Fruit fly (Drosophila melanogaster): ENCODE results near the gene IntS14.

IntS14 gene

dm6 chr2L:1120206-1120902 lies 43.9 kb upstream of the IntS14 start:
- TF ChIP-seq fru (GFP tag; optimal IDR thresholded peaks at IDR 0.05) = no peak
- peak; percentile 81 for TF ChIP-seq h (GFP tag; optimal IDR thresholded peaks at IDR 0.05)
- no peak for TF ChIP-seq Rel (GFP tag; optimal IDR thresholded peaks at IDR 0.05)
- peak; percentile 73 for TF ChIP-seq Rel (tag; optimal IDR thresholded peaks at IDR 0.05)
- TF ChIP-seq CrebA (GFP tag; optimal IDR thresholded peaks at IDR 0.05; ENCODE audit: borderline replicate concordance) = no peak
- TF ChIP-seq dl (GFP tag; optimal IDR thresholded peaks at IDR 0.05; ENCODE audit: insufficient read depth in 1 of 2, partially characterized antibody in 2 of 2) = no peak
- TF ChIP-seq Jra (GFP tag; optimal IDR thresholded peaks at IDR 0.05) = no peak

dm6 chr2L:1121942-1122710 lies 42.1 kb upstream of the IntS14 start:
- TF ChIP-seq OdsH (GFP tag; optimal IDR thresholded peaks at IDR 0.05) = peak; percentile 44
- peak; percentile 37 for TF ChIP-seq Jra (GFP tag; optimal IDR thresholded peaks at IDR 0.05)
- no peak for TF ChIP-seq Hnf4 (GFP tag; optimal IDR thresholded peaks at IDR 0.05)
- TF ChIP-seq fru (GFP tag; optimal IDR thresholded peaks at IDR 0.05) = peak; percentile 37
- TF ChIP-seq h (GFP tag; optimal IDR thresholded peaks at IDR 0.05) = peak; percentile 58
- TF ChIP-seq CG9705 (GFP tag; optimal IDR thresholded peaks at IDR 0.05) = no peak
- peak; percentile 91 for TF ChIP-seq Hr83 (GFP tag; optimal IDR thresholded peaks at IDR 0.05; ENCODE audit: poor library complexity, severe bottlenecking)
- TF ChIP-seq foxo (GFP tag; optimal IDR thresholded peaks at IDR 0.05) = peak in 1 of 2 experiments; percentile 23
- no peak for TF ChIP-seq dl (GFP tag; optimal IDR thresholded peaks at IDR 0.05; ENCODE audit: insufficient read depth in 1 of 2, partially characterized antibody in 2 of 2)
- TF ChIP-seq ey (GFP tag; optimal IDR thresholded peaks at IDR 0.05) = no peak
- peak; percentile 30 for TF ChIP-seq br (GFP tag; optimal IDR thresholded peaks at IDR 0.05)
- TF ChIP-seq rgr (GFP tag; optimal IDR thresholded peaks at IDR 0.05) = peak; percentile 39

dm6 chr2L:1122711-1122960 lies 41.6 kb upstream of the IntS14 start:
- TF ChIP-seq OdsH (GFP tag; optimal IDR thresholded peaks at IDR 0.05) (no peak), h (GFP tag; optimal IDR thresholded peaks at IDR 0.05) (no peak), Rel (GFP tag; optimal IDR thresholded peaks at IDR 0.05) (no peak), Rel (tag; optimal IDR thresholded peaks at IDR 0.05) (peak; percentile 75), pan (optimal IDR thresholded peaks at IDR 0.05) (no peak), lola (GFP tag; optimal IDR thresholded peaks at IDR 0.05) (no peak), ey (GFP tag; optimal IDR thresholded peaks at IDR 0.05) (no peak)

dm6 chr2L:1123078-1123818 lies 41.0 kb upstream of the IntS14 start:
- TF ChIP-seq Mio (GFP tag; optimal IDR thresholded peaks at IDR 0.05) = no peak
- TF ChIP-seq usp (GFP tag; optimal IDR thresholded peaks at IDR 0.05) = no peak
- TF ChIP-seq tai (GFP tag; optimal IDR thresholded peaks at IDR 0.05) = no peak
- TF ChIP-seq dsf (GFP tag; optimal IDR thresholded peaks at IDR 0.05; ENCODE audit: borderline replicate concordance) = no peak
- no peak for TF ChIP-seq GATAd (GFP tag; optimal IDR thresholded peaks at IDR 0.05)
- TF ChIP-seq sv (GFP tag; optimal IDR thresholded peaks at IDR 0.05) = no peak
- no peak for TF ChIP-seq h (GFP tag; optimal IDR thresholded peaks at IDR 0.05)
- TF ChIP-seq N (GFP tag; optimal IDR thresholded peaks at IDR 0.05) = no peak
- no peak for TF ChIP-seq Abd-B (GFP tag; optimal IDR thresholded peaks at IDR 0.05)
- TF ChIP-seq Dif (GFP tag; optimal IDR thresholded peaks at IDR 0.05; ENCODE audit: partially characterized antibody) = no peak
- no peak for TF ChIP-seq foxo (GFP tag; optimal IDR thresholded peaks at IDR 0.05)
- TF ChIP-seq Hr83 (GFP tag; optimal IDR thresholded peaks at IDR 0.05; ENCODE audit: poor library complexity, severe bottlenecking) = no peak
- no peak for TF ChIP-seq HLH106 (tag; optimal IDR thresholded peaks at IDR 0.05)
- TF ChIP-seq lola (GFP tag; optimal IDR thresholded peaks at IDR 0.05) = no peak
- TF ChIP-seq Vsx2 (GFP tag; optimal IDR thresholded peaks at IDR 0.05; ENCODE audit: partially characterized antibody) = no peak
- TF ChIP-seq Sp1 (GFP tag; optimal IDR thresholded peaks at IDR 0.05) = no peak

- no peak for TF ChIP-seq ey (GFP tag; optimal IDR thresholded peaks at IDR 0.05)
- TF ChIP-seq br (GFP tag; optimal IDR thresholded peaks at IDR 0.05) = no peak
- TF ChIP-seq h (GFP tag; optimal IDR thresholded peaks at IDR 0.05) = no peak
- no peak for TF ChIP-seq GATAd (GFP tag; optimal IDR thresholded peaks at IDR 0.05)
- TF ChIP-seq CG9705 (GFP tag; optimal IDR thresholded peaks at IDR 0.05) = no peak
- no peak for TF ChIP-seq sage (GFP tag; optimal IDR thresholded peaks at IDR 0.05)
- no peak for TF ChIP-seq dl (GFP tag; optimal IDR thresholded peaks at IDR 0.05; ENCODE audit: insufficient read depth in 1 of 2, partially characterized antibody in 2 of 2)
- no peak for TF ChIP-seq HLH106 (tag; optimal IDR thresholded peaks at IDR 0.05)
- TF ChIP-seq Hr83 (GFP tag; optimal IDR thresholded peaks at IDR 0.05; ENCODE audit: poor library complexity, severe bottlenecking) = no peak
- TF ChIP-seq brk (GFP tag; optimal IDR thresholded peaks at IDR 0.05) = no peak
- no peak for TF ChIP-seq Myc (optimal IDR thresholded peaks at IDR 0.05)
- no peak for TF ChIP-seq lola (GFP tag; optimal IDR thresholded peaks at IDR 0.05)
- TF ChIP-seq Vsx2 (GFP tag; optimal IDR thresholded peaks at IDR 0.05; ENCODE audit: partially characterized antibody) = no peak
- no peak for TF ChIP-seq CG32264 (GFP tag; optimal IDR thresholded peaks at IDR 0.05)
- TF ChIP-seq OdsH (GFP tag; optimal IDR thresholded peaks at IDR 0.05) = no peak
- TF ChIP-seq rgr (GFP tag; optimal IDR thresholded peaks at IDR 0.05) = no peak
- no peak for TF ChIP-seq Jra (GFP tag; optimal IDR thresholded peaks at IDR 0.05)
- TF ChIP-seq Mio (GFP tag; optimal IDR thresholded peaks at IDR 0.05) = no peak
- no peak for TF ChIP-seq CrebA (GFP tag; optimal IDR thresholded peaks at IDR 0.05; ENCODE audit: borderline replicate concordance)
Measured at dm6 chr2L:1124265-1124664, 40.0 kb upstream of the IntS14 start.

Data from whole organism, wandering third instar larva.